Fruit fly (Drosophila melanogaster): ENCODE measurements around the gene CG44002.
A peak's percentile ranks its signal among the peaks of the same experiment; 100 is the strongest.

Gene CG44002

DNA sequence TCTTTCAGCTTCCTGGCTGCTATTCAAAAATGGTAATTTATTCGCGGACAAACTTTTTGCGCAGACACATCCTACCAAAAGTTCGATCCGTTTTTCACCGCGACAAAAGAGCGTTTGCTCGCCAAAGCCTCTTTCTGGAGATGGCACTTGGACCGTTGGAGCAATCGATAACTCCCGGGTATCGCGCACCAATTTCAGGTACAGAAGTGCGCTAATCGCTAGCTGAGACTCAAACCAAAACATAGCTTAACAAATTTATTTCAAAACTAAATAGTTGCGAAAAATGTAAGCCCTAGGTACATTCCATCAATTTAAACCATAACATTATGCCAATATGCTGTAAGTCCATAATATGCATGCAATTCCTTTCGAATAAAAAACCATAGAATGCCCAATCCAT is 26.2 kb downstream of the CG44002 start, which contains the start of gene toc (continued):
- TF ChIP-seq Sox102F (GFP tag; optimal IDR thresholded peaks at IDR 0.05) (no peak), dpn (GFP tag; optimal IDR thresholded peaks at IDR 0.05) (no peak), Mrtf (GFP tag; IDR thresholded peaks at IDR 0.05) (no peak), Xbp1 (GFP tag; optimal IDR thresholded peaks at IDR 0.05) (no peak), Ssrp (tag; optimal IDR thresholded peaks at IDR 0.05) (no peak), odd (GFP tag; optimal IDR thresholded peaks at IDR 0.05) (no peak), Dip2 (GFP tag; IDR thresholded peaks at IDR 0.05) (no peak), nom (GFP tag; optimal IDR thresholded peaks at IDR 0.05) (no peak), CG9876 (GFP tag; optimal IDR thresholded peaks at IDR 0.05) (no peak), Ptx1 (GFP tag; IDR thresholded peaks at IDR 0.05) (no peak), lola (GFP tag; optimal IDR thresholded peaks at IDR 0.05) (no peak), ase (GFP tag; IDR thresholded peaks at IDR 0.05) (no peak), CG6175 (GFP tag; IDR thresholded peaks at IDR 0.05) (no peak), Dref (GFP tag; IDR thresholded peaks at IDR 0.05) (peak; percentile 91), Side (GFP tag; optimal IDR thresholded peaks at IDR 0.05) (no peak), jumu (GFP tag; optimal IDR thresholded peaks at IDR 0.05) (no peak), CG4617 (GFP tag; optimal IDR thresholded peaks at IDR 0.05; ENCODE audit: borderline replicate concordance) (no peak), Atf3 (GFP tag; optimal IDR thresholded peaks at IDR 0.05) (no peak), grn (GFP tag; optimal IDR thresholded peaks at IDR 0.05) (no peak), CG3407 (GFP tag; optimal IDR thresholded peaks at IDR 0.05) (no peak), CG18262 (tag; optimal IDR thresholded peaks at IDR 0.05) (no peak), CG11398 (GFP tag; optimal IDR thresholded peaks at IDR 0.05) (no peak), Hmr (GFP tag; optimal IDR thresholded peaks at IDR 0.05) (peak; percentile 47), Gsc (GFP tag; IDR thresholded peaks at IDR 0.05) (no peak), ab (GFP tag; optimal IDR thresholded peaks at IDR 0.05) (no peak), chm (GFP tag; IDR thresholded peaks at IDR 0.05) (no peak), mld (GFP tag; IDR thresholded peaks at IDR 0.05; ENCODE audit: partially characterized antibody) (peak; percentile 89), nau (GFP tag; optimal IDR thresholded peaks at IDR 0.05) (no peak), Gug (GFP tag; IDR thresholded peaks at IDR 0.05) (no peak), CG30431 (GFP tag; optimal IDR thresholded peaks at IDR 0.05) (no peak), CG9609 (GFP tag; optimal IDR thresholded peaks at IDR 0.05) (no peak), CG14014 (GFP tag; IDR thresholded peaks at IDR 0.05) (no peak), CG33213 (GFP tag; optimal IDR thresholded peaks at IDR 0.05) (peak; percentile 32), gsb (GFP tag; IDR thresholded peaks at IDR 0.05) (no peak), CG3726 (GFP tag; IDR thresholded peaks at IDR 0.05) (no peak), usp (GFP tag; optimal IDR thresholded peaks at IDR 0.05) (no peak), B-H2 (GFP tag; optimal IDR thresholded peaks at IDR 0.05) (no peak), eyg (GFP tag; optimal IDR thresholded peaks at IDR 0.05) (no peak), sr (GFP tag; IDR thresholded peaks at IDR 0.05) (no peak), Optix (GFP tag; IDR thresholded peaks at IDR 0.05) (no peak), CG2712 (tag; optimal IDR thresholded peaks at IDR 0.05) (no peak), CG7786 (GFP tag; optimal IDR thresholded peaks at IDR 0.05) (peak; percentile 8), bab2 (GFP tag; optimal IDR thresholded peaks at IDR 0.05) (no peak), bcd (GFP tag; optimal IDR thresholded peaks at IDR 0.05) (peak; percentile 16), tll (GFP tag; optimal IDR thresholded peaks at IDR 0.05) (no peak), Abd-B (GFP tag; optimal IDR thresholded peaks at IDR 0.05) (no peak), p53 (GFP tag; optimal IDR thresholded peaks at IDR 0.05) (no peak), gfzf (GFP tag; optimal IDR thresholded peaks at IDR 0.05) (peak; percentile 40), Pdp1 (GFP tag; optimal IDR thresholded peaks at IDR 0.05) (no peak), ERR (GFP tag; optimal IDR thresholded peaks at IDR 0.05) (no peak), CG6765 (GFP tag; optimal IDR thresholded peaks at IDR 0.05) (no peak), cad (GFP tag; optimal IDR thresholded peaks at IDR 0.05) (no peak), zf30C (GFP tag; optimal IDR thresholded peaks at IDR 0.05) (no peak)
